Worm (Caenorhabditis elegans): ENCODE data around the gene srh-172.

srh-172 gene

DNA sequence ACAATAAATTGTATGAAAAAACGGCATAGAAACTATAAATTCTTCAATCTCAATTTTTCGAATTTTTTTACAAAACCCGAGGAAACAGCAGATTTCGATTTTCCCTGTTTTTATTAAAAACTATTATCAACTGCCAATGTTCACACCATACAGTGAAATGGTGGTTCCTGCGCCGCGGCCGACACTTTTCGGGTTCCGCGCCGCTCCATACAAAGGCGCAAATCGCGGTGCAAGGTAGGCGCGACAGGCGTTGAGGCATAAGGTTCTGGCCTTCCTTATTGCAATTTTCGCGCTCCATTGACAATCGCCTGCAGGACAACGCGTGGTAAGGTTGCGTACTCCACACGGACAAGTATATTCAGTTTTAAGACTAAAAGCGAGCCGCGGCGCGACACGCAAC lies 27.9 kb downstream of the srh-172 start:
- TF ChIP-seq nhr-10 (tag; optimal IDR thresholded peaks at IDR 0.05) (no peak), ceh-82 (tag; optimal IDR thresholded peaks at IDR 0.05) (no peak), R02D3.7 (tag; optimal IDR thresholded peaks at IDR 0.05) (no peak), peb-1 (tag; optimal IDR thresholded peaks at IDR 0.05) (no peak), ztf-1 (GFP tag; conservative IDR thresholded peaks at IDR 0.05) (no peak), nhr-25 (tag; optimal IDR thresholded peaks at IDR 0.05) (no peak), sma-3 (GFP tag; optimal IDR thresholded peaks at IDR 0.05) (no peak), lin-39 (tag; optimal IDR thresholded peaks at IDR 0.05) (no peak), zag-1 (tag; optimal IDR thresholded peaks at IDR 0.05) (no peak), sem-4 (tag; optimal IDR thresholded peaks at IDR 0.05) (no peak), nhr-129 (tag; optimal IDR thresholded peaks at IDR 0.05) (no peak), mdl-1 (tag; optimal IDR thresholded peaks at IDR 0.05) (no peak), blmp-1 (tag; optimal IDR thresholded peaks at IDR 0.05; ENCODE audit: insufficient read depth) (no peak), nhr-11 (tag; optimal IDR thresholded peaks at IDR 0.05) (no peak), sma-9 (GFP tag; optimal IDR thresholded peaks at IDR 0.05) (no peak), sma-9 (tag; optimal IDR thresholded peaks at IDR 0.05) (no peak), elt-3 (tag; optimal IDR thresholded peaks at IDR 0.05) (no peak), Y55F3AM.14 (GFP tag; optimal IDR thresholded peaks at IDR 0.05) (no peak), ZK546.5 (tag; optimal IDR thresholded peaks at IDR 0.05) (no peak), alr-1 (tag; optimal IDR thresholded peaks at IDR 0.05) (no peak), dmd-4 (tag; optimal IDR thresholded peaks at IDR 0.05) (no peak)

DNA sequence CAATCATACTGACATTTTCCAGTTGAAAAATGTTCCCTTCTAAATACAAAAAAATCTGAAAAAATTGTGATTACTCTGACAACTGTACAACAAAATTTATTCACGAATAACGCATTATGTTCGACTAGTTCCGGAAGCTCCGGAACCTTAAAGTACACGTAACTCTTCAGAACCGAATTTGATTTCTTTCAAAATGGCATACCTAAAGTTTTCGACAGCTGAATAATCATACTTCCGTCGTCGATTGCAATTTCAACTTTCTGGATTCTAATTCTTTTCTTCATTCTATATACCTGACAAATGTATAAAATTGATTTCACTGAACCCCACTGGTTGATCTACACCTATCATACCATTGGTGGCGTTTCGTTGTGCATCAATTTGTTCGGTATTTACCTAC lies 28.8 kb downstream of the srh-172 start, which contains the start of gene sri-67:
Gene sri-67 (plus strand): TSS at position 301 of the 400 bp plus-strand sequence.
- TF ChIP-seq skn-1 (tag; optimal IDR thresholded peaks at IDR 0.05): no peak
- TF ChIP-seq elt-3 (tag; optimal IDR thresholded peaks at IDR 0.05): no peak
- TF ChIP-seq nhr-25 (tag; optimal IDR thresholded peaks at IDR 0.05): no peak
- no peak for TF ChIP-seq peb-1 (tag; optimal IDR thresholded peaks at IDR 0.05)
- TF ChIP-seq nhr-12 (tag; optimal IDR thresholded peaks at IDR 0.05): no peak
- TF ChIP-seq mab-5 (tag; optimal IDR thresholded peaks at IDR 0.05): no peak
- TF ChIP-seq nhr-23 (tag; optimal IDR thresholded peaks at IDR 0.05): no peak

DNA sequence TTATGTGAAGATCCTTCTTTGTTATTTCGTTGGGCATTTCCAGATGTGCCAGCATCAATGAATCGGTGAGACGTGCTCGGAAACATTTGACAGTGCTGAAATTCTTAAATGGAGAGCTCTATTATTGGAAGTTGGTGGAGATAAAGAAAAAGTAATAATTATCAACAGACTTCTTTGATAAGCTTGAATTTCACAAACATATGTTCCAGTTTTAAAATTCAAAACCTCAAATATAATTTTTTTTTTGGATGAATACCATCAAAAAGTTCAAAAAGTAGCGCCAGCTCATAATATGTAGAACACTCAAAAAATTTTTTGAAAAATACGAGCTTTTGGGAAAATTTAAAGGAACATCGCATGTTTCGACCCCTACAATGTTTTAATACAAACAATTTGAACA lies 35.2 kb downstream of the srh-172 start, which contains the start of gene Y60A3A.25:
Gene Y60A3A.25 (minus strand): TSS at position 101 of the 400 bp plus-strand sequence.
- no peak for TF ChIP-seq ama-1 (optimal IDR thresholded peaks at IDR 0.05)
- TF ChIP-seq unc-39 (tag; optimal IDR thresholded peaks at IDR 0.05): no peak
- no peak for TF ChIP-seq sem-4 (tag; optimal IDR thresholded peaks at IDR 0.05)
- no peak for TF ChIP-seq lin-39 (tag; optimal IDR thresholded peaks at IDR 0.05)
- TF ChIP-seq nhr-21 (tag; optimal IDR thresholded peaks at IDR 0.05): no peak
- no peak for TF ChIP-seq ztf-4 (tag; optimal IDR thresholded peaks at IDR 0.05)
- TF ChIP-seq sma-9 (GFP tag; optimal IDR thresholded peaks at IDR 0.05): no peak
- TF ChIP-seq sma-9 (tag; optimal IDR thresholded peaks at IDR 0.05): no peak
- no peak for TF ChIP-seq nhr-237 (tag; optimal IDR thresholded peaks at IDR 0.05)
- no peak for TF ChIP-seq elt-3 (tag; optimal IDR thresholded peaks at IDR 0.05)
- no peak for TF ChIP-seq elt-1 (tag; optimal IDR thresholded peaks at IDR 0.05)
- no peak for TF ChIP-seq F13H6.1 (tag; optimal IDR thresholded peaks at IDR 0.05)
- TF ChIP-seq unc-62 (GFP tag; optimal IDR thresholded peaks at IDR 0.05): no peak
- TF ChIP-seq nhr-129 (tag; optimal IDR thresholded peaks at IDR 0.05): no peak
- TF ChIP-seq sma-3 (GFP tag; optimal IDR thresholded peaks at IDR 0.05): no peak
- no peak for TF ChIP-seq crh-2 (tag; optimal IDR thresholded peaks at IDR 0.05)
- no peak for TF ChIP-seq unc-55 (GFP tag; optimal IDR thresholded peaks at IDR 0.05)
- TF ChIP-seq nhr-25 (tag; optimal IDR thresholded peaks at IDR 0.05): no peak
- no peak for TF ChIP-seq ceh-82 (tag; optimal IDR thresholded peaks at IDR 0.05)
- no peak for TF ChIP-seq nhr-77 (tag; optimal IDR thresholded peaks at IDR 0.05)

DNA sequence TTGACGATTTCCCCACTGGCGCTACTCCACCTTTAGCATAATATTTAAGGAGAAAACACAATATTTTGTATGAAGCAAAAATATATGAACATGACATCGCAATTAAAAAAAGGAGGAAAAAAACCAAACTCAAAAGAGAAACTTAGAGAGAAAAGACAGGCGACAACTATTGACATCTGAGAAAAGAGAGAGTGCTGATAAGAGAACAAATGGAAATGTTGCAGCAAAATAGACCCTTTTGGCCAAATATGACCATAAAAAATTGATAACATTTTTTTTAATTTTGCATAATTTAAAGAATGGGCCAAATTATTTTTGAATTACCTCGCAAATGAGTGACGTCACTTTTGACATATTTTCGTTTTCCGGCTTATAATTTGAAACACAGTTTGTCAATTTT lies 35.8 kb downstream of the srh-172 start:
- no peak for TF ChIP-seq mab-5 (tag; optimal IDR thresholded peaks at IDR 0.05)
- no peak for TF ChIP-seq unc-39 (tag; optimal IDR thresholded peaks at IDR 0.05)
- no peak for TF ChIP-seq sem-4 (tag; optimal IDR thresholded peaks at IDR 0.05)
- no peak for TF ChIP-seq mbf-1 (tag; optimal IDR thresholded peaks at IDR 0.05)
- no peak for TF ChIP-seq sma-3 (GFP tag; optimal IDR thresholded peaks at IDR 0.05)
- TF ChIP-seq ama-1 (optimal IDR thresholded peaks at IDR 0.05): no peak
- TF ChIP-seq ZK546.5 (tag; optimal IDR thresholded peaks at IDR 0.05): no peak
- TF ChIP-seq ztf-1 (GFP tag; conservative IDR thresholded peaks at IDR 0.05): no peak
- no peak for TF ChIP-seq R02D3.7 (tag; optimal IDR thresholded peaks at IDR 0.05)
- no peak for TF ChIP-seq blmp-1 (tag; optimal IDR thresholded peaks at IDR 0.05; ENCODE audit: insufficient read depth)
- TF ChIP-seq elt-3 (tag; optimal IDR thresholded peaks at IDR 0.05): no peak
- TF ChIP-seq ceh-82 (tag; optimal IDR thresholded peaks at IDR 0.05): no peak
- TF ChIP-seq lin-39 (tag; optimal IDR thresholded peaks at IDR 0.05): no peak
